Worm (Caenorhabditis elegans): ENCODE results near the gene vhp-1.

- TF ChIP-seq nhr-237 (tag; optimal IDR thresholded peaks at IDR 0.05) (no peak), nhr-12 (tag; optimal IDR thresholded peaks at IDR 0.05) (no peak), ces-1 (GFP tag; optimal IDR thresholded peaks at IDR 0.05) (no peak), pha-4 (tag; optimal IDR thresholded peaks at IDR 0.05) (no peak), unc-62 (GFP tag; optimal IDR thresholded peaks at IDR 0.05) (no peak), lsy-2 (tag; optimal IDR thresholded peaks at IDR 0.05) (no peak), unc-39 (tag; optimal IDR thresholded peaks at IDR 0.05) (no peak), ztf-11 (tag; optimal IDR thresholded peaks at IDR 0.05) (no peak), unc-120 (tag; optimal IDR thresholded peaks at IDR 0.05; ENCODE audit: poor library complexity, severe bottlenecking) (no peak), blmp-1 (tag; optimal IDR thresholded peaks at IDR 0.05) (no peak), mep-1 (tag; optimal IDR thresholded peaks at IDR 0.05) (no peak), snpc-4 (tag; optimal IDR thresholded peaks at IDR 0.05) (no peak), ceh-39 (tag; optimal IDR thresholded peaks at IDR 0.05) (no peak), lin-13 (tag; optimal IDR thresholded peaks at IDR 0.05) (no peak)
Measured at ce11 chrII:5301810-5302209, 21.3 kb upstream of the vhp-1 start.

All from whole organism, mixed stage, embryonic.